Fruit fly (Drosophila melanogaster) Kc167 (cell line): Measurements from ENCODE around the gene usp.

Experiments
- Myc ChIP-seq: fragments of >200 bp; optimal IDR thresholded peaks from 2 replicates; lab custom pipeline; 2017; ENCODE audit warnings: missing external identifiers
- h ChIP-seq: fragments of >200 bp; optimal IDR thresholded peaks from 3 replicates; lab custom pipeline; 2018; ENCODE audit warnings: missing external identifiers
- psq ChIP-seq: fragments of >200 bp; optimal IDR thresholded peaks from 2 replicates; lab custom pipeline; 2017; ENCODE audit warnings: missing external identifiers

DNA sequence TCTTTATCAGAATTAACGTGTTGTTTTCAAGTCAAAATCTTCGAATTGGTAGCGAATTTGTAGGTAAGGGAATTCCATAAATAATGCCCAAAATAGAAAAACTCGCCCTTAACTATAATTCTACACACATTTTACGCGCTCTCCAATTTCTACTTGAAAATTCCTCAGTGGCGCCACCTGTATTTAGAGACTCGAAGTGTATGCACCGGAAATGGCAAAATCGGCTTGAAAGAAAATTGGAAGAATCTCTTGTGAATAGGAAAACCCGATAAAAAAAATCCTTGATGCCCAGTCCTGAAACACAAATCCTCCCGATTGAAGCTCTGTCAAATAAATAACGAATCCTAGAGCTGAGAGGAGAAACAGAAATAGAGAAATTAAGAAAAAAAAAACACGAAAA lies 36.3 kb downstream of the usp start:
- TF ChIP-seq h (lab: Kevin White, UChicago) (no peak), Myc (lab: Kevin White, UChicago) (no peak), psq (lab: Kevin White, UChicago) (no peak)
